Worm (Caenorhabditis elegans): Measurements from ENCODE around the gene ril-2.

- no peak for TF ChIP-seq fos-1 (tag; optimal IDR thresholded peaks at IDR 0.05)
- no peak for TF ChIP-seq lin-13 (GFP tag; optimal IDR thresholded peaks at IDR 0.05)
- no peak for TF ChIP-seq sma-3 (GFP tag; optimal IDR thresholded peaks at IDR 0.05)
- no peak for TF ChIP-seq ceh-16 (tag; optimal IDR thresholded peaks at IDR 0.05)
- TF ChIP-seq elt-3 (tag; optimal IDR thresholded peaks at IDR 0.05): no peak
- no peak for TF ChIP-seq ama-1 (optimal IDR thresholded peaks at IDR 0.05)
- TF ChIP-seq nhr-6 (tag; optimal IDR thresholded peaks at IDR 0.05): no peak
- no peak for TF ChIP-seq nhr-23 (tag; optimal IDR thresholded peaks at IDR 0.05)
- no peak for TF ChIP-seq mbf-1 (tag; optimal IDR thresholded peaks at IDR 0.05)
- TF ChIP-seq nhr-21 (tag; optimal IDR thresholded peaks at IDR 0.05): no peak
- TF ChIP-seq ztf-11 (tag; optimal IDR thresholded peaks at IDR 0.05): no peak
- no peak for TF ChIP-seq nhr-237 (tag; optimal IDR thresholded peaks at IDR 0.05)
These were observed 8.2 kb upstream of the ril-2 start, which contains the start of gene erg-28 for ce11 chrV:12607113-12607512.
